4 worm cellular contexts compared by ENCODE assay signal in genomic region chrII:13976161-13976560, ce11.
TF ChIP-seq lines count a peak whose summit lies in the region.

TSS of gene Y39G8B.2 (minus strand) at chrII:13976221.

TF ChIP-seq in whole organism, L2 larva, 48 proteins besides CTCF, POLR2A, EP300 and RAD21 (continued from another document):
- TF ChIP-seq dmd-4 (tag; optimal IDR thresholded peaks at IDR 0.05; lab: Kevin White, UChicago) = no peak
- TF ChIP-seq ama-1 (optimal IDR thresholded peaks at IDR 0.05; lab: Kevin White, UChicago) = no peak
- peak; percentile 78 for TF ChIP-seq F13H6.1 (tag; optimal IDR thresholded peaks at IDR 0.05; lab: Kevin White, UChicago)
- peak; percentile 84 for TF ChIP-seq snpc-4 (tag; optimal IDR thresholded peaks at IDR 0.05; lab: Kevin White, UChicago)
- no peak for TF ChIP-seq R02D3.7 (tag; optimal IDR thresholded peaks at IDR 0.05; lab: Kevin White, UChicago)
- peak; percentile 65 for TF ChIP-seq fos-1 (tag; optimal IDR thresholded peaks at IDR 0.05; lab: Kevin White, UChicago)
- TF ChIP-seq unc-39 (tag; optimal IDR thresholded peaks at IDR 0.05; lab: Kevin White, UChicago) = no peak
- peak; percentile 55 for TF ChIP-seq blmp-1 (tag; optimal IDR thresholded peaks at IDR 0.05; lab: Kevin White, UChicago; ENCODE audit: insufficient read depth)
- peak; percentile 49 for TF ChIP-seq Y55F3AM.14 (GFP tag; optimal IDR thresholded peaks at IDR 0.05; lab: Kevin White, UChicago)
- no peak for TF ChIP-seq ztf-1 (GFP tag; conservative IDR thresholded peaks at IDR 0.05; lab: Robert Waterston, UW)
- TF ChIP-seq nhr-11 (tag; optimal IDR thresholded peaks at IDR 0.05; lab: Kevin White, UChicago) = no peak
- TF ChIP-seq zag-1 (tag; optimal IDR thresholded peaks at IDR 0.05; lab: Kevin White, UChicago) = peak; percentile 31
- TF ChIP-seq sem-4 (tag; optimal IDR thresholded peaks at IDR 0.05; lab: Kevin White, UChicago) = peak; percentile 22
- TF ChIP-seq mdl-1 (tag; optimal IDR thresholded peaks at IDR 0.05; lab: Kevin White, UChicago) = no peak
- TF ChIP-seq sma-9 (GFP tag; optimal IDR thresholded peaks at IDR 0.05; lab: Kevin White, UChicago) = peak; percentile 72
- no peak for TF ChIP-seq sma-9 (tag; optimal IDR thresholded peaks at IDR 0.05; lab: Kevin White, UChicago)
- no peak for TF ChIP-seq nhr-237 (tag; optimal IDR thresholded peaks at IDR 0.05; lab: Kevin White, UChicago)
- no peak for TF ChIP-seq peb-1 (tag; optimal IDR thresholded peaks at IDR 0.05; lab: Kevin White, UChicago)
- no peak for TF ChIP-seq ztf-4 (tag; optimal IDR thresholded peaks at IDR 0.05; lab: Kevin White, UChicago)
- TF ChIP-seq ZK546.5 (tag; optimal IDR thresholded peaks at IDR 0.05; lab: Kevin White, UChicago) = peak; percentile 15
- peak; percentile 75 for TF ChIP-seq lin-11 (tag; optimal IDR thresholded peaks at IDR 0.05; lab: Kevin White, UChicago)
- TF ChIP-seq nhr-6 (tag; optimal IDR thresholded peaks at IDR 0.05; lab: Kevin White, UChicago) = no peak
- TF ChIP-seq nhr-25 (tag; optimal IDR thresholded peaks at IDR 0.05; lab: Kevin White, UChicago) = peak; percentile 86
- TF ChIP-seq nhr-77 (tag; optimal IDR thresholded peaks at IDR 0.05; lab: Kevin White, UChicago) = peak; percentile 63
- TF ChIP-seq lin-39 (tag; optimal IDR thresholded peaks at IDR 0.05; lab: Kevin White, UChicago) = no peak

TF ChIP-seq in whole organism, L4 larva, 104 proteins besides CTCF, POLR2A, EP300 and RAD21 (continued from another document):
- TF ChIP-seq ama-1 (optimal IDR thresholded peaks at IDR 0.05; lab: Kevin White, UChicago) = no peak
- TF ChIP-seq D1046.2 (GFP tag; IDR thresholded peaks at IDR 0.05; lab: Robert Waterston, UW) = 0 out of 2 replicates have a peak, but pooled peaks have one; percentile 40
- peak; percentile 73; the same call in 1 of the 2 replicates for TF ChIP-seq ceh-20 (GFP tag; IDR thresholded peaks at IDR 0.05; lab: Robert Waterston, UW)
- no peak for TF ChIP-seq fos-1 (tag; optimal IDR thresholded peaks at IDR 0.05; lab: Kevin White, UChicago)
- no peak for TF ChIP-seq ceh-28 (tag; optimal IDR thresholded peaks at IDR 0.05; lab: Kevin White, UChicago)
- no peak for TF ChIP-seq nhr-237 (tag; optimal IDR thresholded peaks at IDR 0.05; lab: Kevin White, UChicago)
- TF ChIP-seq dmd-6 (GFP tag; IDR thresholded peaks at IDR 0.05; lab: Robert Waterston, UW) = peak; percentile 72
- no peak for TF ChIP-seq zag-1 (tag; optimal IDR thresholded peaks at IDR 0.05; lab: Kevin White, UChicago)
- TF ChIP-seq daf-16 (GFP tag; optimal IDR thresholded peaks at IDR 0.05; lab: Kevin White, UChicago) = no peak
- peak; percentile 71 for TF ChIP-seq daf-16 (tag; optimal IDR thresholded peaks at IDR 0.05; lab: Kevin White, UChicago)
- TF ChIP-seq nhr-6 (tag; optimal IDR thresholded peaks at IDR 0.05; lab: Kevin White, UChicago) = peak; percentile 74
- TF ChIP-seq hlh-11 (tag; optimal IDR thresholded peaks at IDR 0.05; lab: Kevin White, UChicago) = peak; percentile 81
- peak; percentile 59 for TF ChIP-seq fkh-10 (GFP tag; optimal IDR thresholded peaks at IDR 0.05; lab: Kevin White, UChicago)
- peak; percentile 85 for TF ChIP-seq dpl-1 (GFP tag; optimal IDR thresholded peaks at IDR 0.05; lab: Kevin White, UChicago)
- peak; percentile 86 for TF ChIP-seq lin-13 (GFP tag; optimal IDR thresholded peaks at IDR 0.05; lab: Kevin White, UChicago)
- TF ChIP-seq nhr-42 (GFP tag; IDR thresholded peaks at IDR 0.05; lab: Robert Waterston, UW) = peak; percentile 88
- no peak for TF ChIP-seq nhr-111 (GFP tag; optimal IDR thresholded peaks at IDR 0.05; lab: Kevin White, UChicago)
- TF ChIP-seq pha-4 (GFP tag; IDR thresholded peaks at IDR 0.05; lab: Robert Waterston, UW) = no peak
- peak; percentile 4 for TF ChIP-seq pha-4 (tag; optimal IDR thresholded peaks at IDR 0.05; lab: Kevin White, UChicago)
- TF ChIP-seq dve-1 (tag; optimal IDR thresholded peaks at IDR 0.05; lab: Kevin White, UChicago; ENCODE audit: insufficient read depth) = peak; percentile 89
- no peak for TF ChIP-seq daf-19 (GFP tag; conservative IDR thresholded peaks at IDR 0.05; lab: Robert Waterston, UW)
- no peak for TF ChIP-seq ztf-11 (tag; optimal IDR thresholded peaks at IDR 0.05; lab: Kevin White, UChicago)
- peak; percentile 72 for TF ChIP-seq nhr-11 (tag; optimal IDR thresholded peaks at IDR 0.05; lab: Kevin White, UChicago)
- peak; percentile 75 for TF ChIP-seq lin-15B (tag; optimal IDR thresholded peaks at IDR 0.05; lab: Kevin White, UChicago)
- no peak for TF ChIP-seq skn-1 (tag; optimal IDR thresholded peaks at IDR 0.05; lab: Kevin White, UChicago)
- no peak for TF ChIP-seq F26F4.8 (GFP tag; conservative IDR thresholded peaks at IDR 0.05; lab: Robert Waterston, UW)
- no peak for TF ChIP-seq spr-1 (tag; optimal IDR thresholded peaks at IDR 0.05; lab: Kevin White, UChicago)
- TF ChIP-seq nhr-28 (tag; optimal IDR thresholded peaks at IDR 0.05; lab: Kevin White, UChicago) = peak; percentile 70
- peak; percentile 90 for TF ChIP-seq mes-2 (tag; optimal IDR thresholded peaks at IDR 0.05; lab: Kevin White, UChicago; ENCODE audit: poor library complexity, severe bottlenecking)
- peak; percentile 72 for TF ChIP-seq hlh-30 (tag; optimal IDR thresholded peaks at IDR 0.05; lab: Kevin White, UChicago; ENCODE audit: insufficient read depth)
- no peak; the same call in 1 of the 2 replicates for TF ChIP-seq ctbp-1 (GFP tag; IDR thresholded peaks at IDR 0.05; lab: Robert Waterston, UW)
- TF ChIP-seq tra-1 (GFP tag; IDR thresholded peaks at IDR 0.05; lab: Robert Waterston, UW) = peak; percentile 75; the same call in 1 of the 2 replicates
- peak; percentile 66 for TF ChIP-seq nhr-25 (tag; optimal IDR thresholded peaks at IDR 0.05; lab: Kevin White, UChicago; ENCODE audit: borderline replicate concordance, insufficient read depth)

TF ChIP-seq in whole organism, late embryonic, 69 proteins besides CTCF, POLR2A, EP300 and RAD21 (continued from another document):
- TF ChIP-seq ceh-34 (tag; optimal IDR thresholded peaks at IDR 0.05; lab: Kevin White, UChicago) = peak; percentile 76
- TF ChIP-seq sox-4 (tag; optimal IDR thresholded peaks at IDR 0.05; lab: Kevin White, UChicago) = peak; percentile 30
- peak; percentile 81 for TF ChIP-seq nfya-1 (tag; optimal IDR thresholded peaks at IDR 0.05; lab: Kevin White, UChicago)
- TF ChIP-seq unc-86 (tag; optimal IDR thresholded peaks at IDR 0.05; lab: Kevin White, UChicago) = peak; percentile 2
- TF ChIP-seq ceh-22 (tag; optimal IDR thresholded peaks at IDR 0.05; lab: Kevin White, UChicago) = no peak
- TF ChIP-seq F13H6.1 (tag; optimal IDR thresholded peaks at IDR 0.05; lab: Kevin White, UChicago) = no peak
- TF ChIP-seq pros-1 (tag; optimal IDR thresholded peaks at IDR 0.05; lab: Kevin White, UChicago) = peak; percentile 36
- TF ChIP-seq K09A11.1 (tag; optimal IDR thresholded peaks at IDR 0.05; lab: Kevin White, UChicago; ENCODE audit: insufficient read depth) = peak; percentile 33
- peak; percentile 41 for TF ChIP-seq madf-2 (tag; optimal IDR thresholded peaks at IDR 0.05; lab: Kevin White, UChicago)
- peak; percentile 2 for TF ChIP-seq eyg-1 (tag; optimal IDR thresholded peaks at IDR 0.05; lab: Kevin White, UChicago)
- no peak for TF ChIP-seq pax-1 (tag; optimal IDR thresholded peaks at IDR 0.05; lab: Kevin White, UChicago)
- peak; percentile 52 for TF ChIP-seq syd-9 (tag; optimal IDR thresholded peaks at IDR 0.05; lab: Kevin White, UChicago)
- no peak for TF ChIP-seq ets-4 (tag; optimal IDR thresholded peaks at IDR 0.05; lab: Kevin White, UChicago)
- TF ChIP-seq T23F11.4 (GFP tag; optimal IDR thresholded peaks at IDR 0.05; lab: Kevin White, UChicago) = no peak
- no peak for TF ChIP-seq fax-1 (tag; optimal IDR thresholded peaks at IDR 0.05; lab: Kevin White, UChicago)
- TF ChIP-seq ztf-16 (tag; optimal IDR thresholded peaks at IDR 0.05; lab: Kevin White, UChicago) = peak; percentile 56
- TF ChIP-seq hlh-8 (tag; optimal IDR thresholded peaks at IDR 0.05; lab: Kevin White, UChicago) = no peak
- TF ChIP-seq lim-6 (tag; optimal IDR thresholded peaks at IDR 0.05; lab: Kevin White, UChicago) = no peak
- no peak for TF ChIP-seq elt-4 (tag; optimal IDR thresholded peaks at IDR 0.05; lab: Kevin White, UChicago)
- no peak for TF ChIP-seq pha-4 (tag; optimal IDR thresholded peaks at IDR 0.05; lab: Kevin White, UChicago)
- peak; percentile 26 for TF ChIP-seq ceh-48 (tag; optimal IDR thresholded peaks at IDR 0.05; lab: Kevin White, UChicago)
- TF ChIP-seq dmd-4 (tag; optimal IDR thresholded peaks at IDR 0.05; lab: Kevin White, UChicago; ENCODE audit: borderline replicate concordance) = no peak
- peak; percentile 9 for TF ChIP-seq sdc-2 (tag; optimal IDR thresholded peaks at IDR 0.05; lab: Kevin White, UChicago)
- no peak for TF ChIP-seq nhr-232 (tag; optimal IDR thresholded peaks at IDR 0.05; lab: Kevin White, UChicago)
- no peak for TF ChIP-seq C38D4.7 (GFP tag; optimal IDR thresholded peaks at IDR 0.05; lab: Kevin White, UChicago)
- TF ChIP-seq odd-2 (tag; optimal IDR thresholded peaks at IDR 0.05; lab: Kevin White, UChicago) = no peak
- no peak for TF ChIP-seq unc-55 (GFP tag; optimal IDR thresholded peaks at IDR 0.05; lab: Kevin White, UChicago)
- no peak for TF ChIP-seq che-1 (tag; optimal IDR thresholded peaks at IDR 0.05; lab: Kevin White, UChicago)
- TF ChIP-seq pag-3 (tag; optimal IDR thresholded peaks at IDR 0.05; lab: Kevin White, UChicago; ENCODE audit: borderline replicate concordance) = peak; percentile 12
- TF ChIP-seq nhr-11 (tag; optimal IDR thresholded peaks at IDR 0.05; lab: Kevin White, UChicago) = no peak
- TF ChIP-seq sox-2 (GFP tag; IDR thresholded peaks at IDR 0.05; lab: Robert Waterston, UW) = no peak
- peak; percentile 9 for TF ChIP-seq lin-11 (tag; optimal IDR thresholded peaks at IDR 0.05; lab: Kevin White, UChicago)
- peak; percentile 59 for TF ChIP-seq dve-1 (tag; optimal IDR thresholded peaks at IDR 0.05; lab: Kevin White, UChicago)
- TF ChIP-seq ttx-3 (tag; optimal IDR thresholded peaks at IDR 0.05; lab: Kevin White, UChicago) = no peak

TF ChIP-seq in whole organism, mixed stage, embryonic, 35 proteins besides CTCF, POLR2A, EP300 and RAD21 (continued from another document):
- peak; percentile 13 for TF ChIP-seq unc-62 (GFP tag; optimal IDR thresholded peaks at IDR 0.05; lab: Kevin White, UChicago)
- peak; percentile 70 for TF ChIP-seq mls-2 (tag; optimal IDR thresholded peaks at IDR 0.05; lab: Kevin White, UChicago)
- peak; percentile 41 for TF ChIP-seq ztf-11 (tag; optimal IDR thresholded peaks at IDR 0.05; lab: Kevin White, UChicago)
- TF ChIP-seq unc-39 (tag; optimal IDR thresholded peaks at IDR 0.05; lab: Kevin White, UChicago) = no peak
- TF ChIP-seq sem-2 (GFP tag; optimal IDR thresholded peaks at IDR 0.05; lab: Kevin White, UChicago) = no peak
- TF ChIP-seq pha-4 (tag; optimal IDR thresholded peaks at IDR 0.05; lab: Kevin White, UChicago) = peak; percentile 90
